Worm (Caenorhabditis elegans) whole organism, L4 larva: ENCODE measurements around the gene K11G12.6.

Experiments used
- F10B5.3 ChIP-seq: sonication (generic microtip); optimal IDR thresholded peaks from 2 replicates; lab custom pipeline; 2016; ENCODE audit warnings: mild to moderate bottlenecking, missing genetic modification characterization, missing compliant biosample characterization
- F26F4.8 ChIP-seq: fragments of 200-800 bp; sonication (Bioruptor generic); conservative IDR thresholded peaks from 2 replicates; pipeline ENCODE4 v1.3.6; 2022; ENCODE audit warnings: missing genetic modification characterization, missing compliant biosample characterization
- F37D6.2 ChIP-seq: sonication (generic microtip); optimal IDR thresholded peaks from 2 replicates; lab custom pipeline; 2016; ENCODE audit warnings: mild to moderate bottlenecking, missing genetic modification characterization, missing compliant biosample characterization
- R02D3.7 ChIP-seq: fragments of 150-350 bp; sonication (generic microtip); optimal IDR thresholded peaks from 3 replicates; lab custom pipeline; 2014; ENCODE audit warnings: missing biosample characterization, missing genetic modification characterization
- Y105C5A.15 ChIP-seq: fragments of 200-800 bp; sonication (Bioruptor generic); IDR thresholded peaks from 2 replicates; pipeline ENCODE4 v1.3.6; 2022; ENCODE audit warnings: missing genetic modification characterization, missing compliant biosample characterization
- ZK546.5 ChIP-seq, 2 experiments: sonication (generic microtip); optimal IDR thresholded peaks; 2 replicates each; lab custom pipeline; 2017; ENCODE audit warnings: missing biosample characterization in 2 of 2, missing genetic modification characterization in 2 of 2
- aha-1 ChIP-seq: fragments of 150-350 bp; peaks from one replicate; lab custom pipeline; 2014; ENCODE audit warnings: missing biosample characterization, missing genetic modification characterization
- attf-4 ChIP-seq: sonication (generic microtip); optimal IDR thresholded peaks from 3 replicates; lab custom pipeline; 2017; ENCODE audit warnings: missing biosample characterization, missing genetic modification characterization
- ceh-32 ChIP-seq: sonication (generic microtip); optimal IDR thresholded peaks from 2 replicates; lab custom pipeline; 2016; ENCODE audit warnings: mild to moderate bottlenecking, missing genetic modification characterization, missing compliant biosample characterization; ENCODE audit not compliant: poor library complexity
- ces-1 ChIP-seq: fragments of 150-350 bp; sonication (generic microtip); optimal IDR thresholded peaks from 4 replicates; lab custom pipeline; 2014; ENCODE audit warnings: missing biosample characterization, missing genetic modification reagents, missing genetic modification characterization
- cey-2 ChIP-seq: sonication (generic microtip); optimal IDR thresholded peaks from 3 replicates; lab custom pipeline; 2017; ENCODE audit warnings: missing genetic modification characterization, mild to moderate bottlenecking, missing compliant biosample characterization, antibody characterized with exemption, borderline replicate concordance; ENCODE audit not compliant: insufficient read depth
- ctbp-1 ChIP-seq: fragments of 200-800 bp; sonication (Bioruptor generic); IDR thresholded peaks from 2 replicates; pipeline ENCODE4 v1.3.6; 2022; ENCODE audit warnings: missing genetic modification reagents, missing genetic modification characterization, missing compliant biosample characterization
- daf-12 ChIP-seq: fragments of 150-350 bp; optimal IDR thresholded peaks from 2 replicates; lab custom pipeline; 2014; ENCODE audit warnings: missing biosample characterization, missing genetic modification reagents, missing genetic modification characterization
- daf-19 ChIP-seq: fragments of 200-800 bp; sonication (Bioruptor generic); conservative IDR thresholded peaks from 2 replicates; pipeline ENCODE4 v1.3.6; 2022; ENCODE audit warnings: missing genetic modification characterization, missing compliant biosample characterization
- daf-8 ChIP-seq: fragments of 200-800 bp; sonication (Bioruptor generic); IDR thresholded peaks from 2 replicates; pipeline ENCODE4 v1.3.6; 2022; ENCODE audit warnings: missing genetic modification characterization, missing compliant biosample characterization
- dmd-6 ChIP-seq: fragments of 200-800 bp; sonication (Bioruptor generic); IDR thresholded peaks from 2 replicates; pipeline ENCODE4 v1.3.6; 2022; ENCODE audit warnings: missing genetic modification reagents, missing genetic modification characterization, missing compliant biosample characterization
- dmd-8 ChIP-seq: fragments of 200-800 bp; sonication (Bioruptor generic); IDR thresholded peaks from 2 replicates; pipeline ENCODE4 v1.3.6; 2022; ENCODE audit warnings: missing genetic modification characterization, missing compliant biosample characterization
- dpl-1 ChIP-seq: fragments of 150-350 bp; optimal IDR thresholded peaks from 2 replicates; lab custom pipeline; 2014; ENCODE audit warnings: missing biosample characterization, missing genetic modification reagents, missing genetic modification characterization
- egl-27 ChIP-seq: sonication (generic microtip); optimal IDR thresholded peaks from 3 replicates; lab custom pipeline; 2017; ENCODE audit warnings: missing biosample characterization, missing genetic modification reagents, missing genetic modification characterization
- fos-1 ChIP-seq: fragments of 150-350 bp; optimal IDR thresholded peaks from 2 replicates; lab custom pipeline; 2014; ENCODE audit warnings: missing biosample characterization, missing genetic modification characterization
- hmg-1.1 ChIP-seq: fragments of 200-800 bp; sonication (Bioruptor generic); IDR thresholded peaks from 2 replicates; pipeline ENCODE4 v1.3.6; 2022; ENCODE audit warnings: missing genetic modification reagents, missing genetic modification characterization, missing compliant biosample characterization
- jun-1 ChIP-seq: fragments of 150-350 bp; optimal IDR thresholded peaks from 2 replicates; lab custom pipeline; 2014; ENCODE audit warnings: missing biosample characterization, missing genetic modification reagents, missing genetic modification characterization
- lin-15B ChIP-seq: fragments of 150-350 bp; sonication (generic microtip); optimal IDR thresholded peaks from 3 replicates; lab custom pipeline; 2014; ENCODE audit warnings: missing biosample characterization, missing genetic modification characterization
- lsy-2 ChIP-seq, 2 experiments: fragments of 150-350 bp in 1 of 2; sonication (generic microtip) in 1 of 2; optimal IDR thresholded peaks; 2 replicates each; lab custom pipeline; 2014 to 2017; ENCODE audit warnings: missing biosample characterization in 2 of 2, missing genetic modification characterization in 2 of 2
- madf-5 ChIP-seq, 2 experiments: fragments of 200-800 bp; sonication (Bioruptor generic); IDR thresholded peaks; 2 replicates each; pipeline ENCODE4 v1.3.6; 2022; ENCODE audit warnings: missing compliant biosample characterization in 2 of 2, missing genetic modification characterization in 2 of 2
- madf-9 ChIP-seq: fragments of 200-800 bp; sonication (Bioruptor generic); conservative IDR thresholded peaks from 2 replicates; pipeline ENCODE4 v1.3.6; 2022; ENCODE audit warnings: missing genetic modification reagents, missing genetic modification characterization, missing compliant biosample characterization
- mdl-1 ChIP-seq, 2 experiments: fragments of 150-350 bp in 1 of 2; sonication (generic microtip) in 1 of 2; optimal IDR thresholded peaks; 2 replicates each; lab custom pipeline; 2014 to 2017; ENCODE audit warnings: missing biosample characterization in 2 of 2, missing genetic modification characterization in 2 of 2
- mdt-29 ChIP-seq: fragments of 200-800 bp; sonication (Bioruptor generic); IDR thresholded peaks from 2 replicates; pipeline ENCODE4 v1.3.6; 2022; ENCODE audit warnings: missing genetic modification reagents, missing genetic modification characterization, missing compliant biosample characterization
- mep-1 ChIP-seq: fragments of 150-350 bp; sonication (generic microtip); optimal IDR thresholded peaks from 3 replicates; lab custom pipeline; 2014; ENCODE audit warnings: missing biosample characterization, missing genetic modification characterization
- mes-2 ChIP-seq: sonication (generic microtip); optimal IDR thresholded peaks from 2 replicates; lab custom pipeline; 2016; ENCODE audit warnings: missing genotype, mild to moderate bottlenecking, missing genetic modification characterization, missing compliant biosample characterization; ENCODE audit not compliant: poor library complexity, severe bottlenecking
- mxl-2 ChIP-seq: fragments of 200-800 bp; sonication (Bioruptor generic); conservative IDR thresholded peaks from 2 replicates; pipeline ENCODE4 v1.3.6; 2022; ENCODE audit warnings: missing genetic modification reagents, missing genetic modification characterization, missing compliant biosample characterization
- mxl-3 ChIP-seq: fragments of 200-800 bp; sonication (Bioruptor generic); optimal IDR thresholded peaks from 2 replicates; lab custom pipeline; 2018; ENCODE audit warnings: mild to moderate bottlenecking, missing genetic modification characterization, missing compliant biosample characterization
- nhr-10 ChIP-seq: fragments of 150-350 bp; optimal IDR thresholded peaks from 2 replicates; lab custom pipeline; 2014; ENCODE audit warnings: missing biosample characterization, missing genetic modification characterization
- nhr-11 ChIP-seq: fragments of 150-350 bp; optimal IDR thresholded peaks from 2 replicates; lab custom pipeline; 2014; ENCODE audit warnings: missing biosample characterization, missing genetic modification characterization
- nhr-111 ChIP-seq: fragments of 200-800 bp; sonication (Bioruptor generic); optimal IDR thresholded peaks from 2 replicates; lab custom pipeline; 2018; ENCODE audit warnings: mild to moderate bottlenecking, missing genetic modification characterization, missing compliant biosample characterization
- nhr-25 ChIP-seq: sonication (generic microtip); optimal IDR thresholded peaks from 2 replicates; lab custom pipeline; 2017; ENCODE audit warnings: missing genetic modification characterization, mild to moderate bottlenecking, missing compliant biosample characterization, antibody characterized with exemption, moderate library complexity, borderline replicate concordance; ENCODE audit not compliant: insufficient read depth
- nhr-48 ChIP-seq: sonication (generic microtip); optimal IDR thresholded peaks from 2 replicates; lab custom pipeline; 2016; ENCODE audit warnings: mild to moderate bottlenecking, missing genetic modification characterization, missing compliant biosample characterization
- nhr-76 ChIP-seq: fragments of 150-350 bp; optimal IDR thresholded peaks from 2 replicates; lab custom pipeline; 2014; ENCODE audit warnings: missing biosample characterization, missing genetic modification characterization
- pqm-1 ChIP-seq: sonication (generic microtip); optimal IDR thresholded peaks from 2 replicates; lab custom pipeline; 2017; ENCODE audit warnings: missing biosample characterization, missing genetic modification characterization
- saeg-2 ChIP-seq: fragments of 200-800 bp; sonication (Bioruptor generic); IDR thresholded peaks from 2 replicates; pipeline ENCODE4 v1.3.6; 2022; ENCODE audit warnings: missing genetic modification reagents, missing genetic modification characterization, missing compliant biosample characterization
- sdz-12 ChIP-seq: fragments of 200-800 bp; sonication (Bioruptor generic); optimal IDR thresholded peaks from 2 replicates; lab custom pipeline; 2018; ENCODE audit warnings: mild to moderate bottlenecking, missing genetic modification characterization, missing compliant biosample characterization
- set-16 ChIP-seq: fragments of 200-800 bp; sonication (Bioruptor generic); IDR thresholded peaks from 2 replicates; pipeline ENCODE4 v1.3.6; 2022; ENCODE audit warnings: missing genetic modification reagents, missing genetic modification characterization, missing compliant biosample characterization
- skn-1 ChIP-seq: fragments of 150-350 bp; optimal IDR thresholded peaks from 2 replicates; lab custom pipeline; 2014; ENCODE audit warnings: missing biosample characterization, missing genetic modification characterization
- snpc-1.2 ChIP-seq: fragments of 200-800 bp; sonication (Bioruptor generic); IDR thresholded peaks from 2 replicates; pipeline ENCODE4 v1.3.6; 2022; ENCODE audit warnings: missing genetic modification reagents, missing genetic modification characterization, missing compliant biosample characterization
- snpc-4 ChIP-seq: fragments of 150-350 bp; optimal IDR thresholded peaks from 2 replicates; lab custom pipeline; 2014; ENCODE audit warnings: missing biosample characterization, missing genetic modification characterization
- spr-3 ChIP-seq: fragments of 200-800 bp; sonication (Bioruptor generic); optimal IDR thresholded peaks from 2 replicates; lab custom pipeline; 2018; ENCODE audit warnings: mild to moderate bottlenecking, missing genetic modification characterization, missing compliant biosample characterization
- tra-1 ChIP-seq: fragments of 200-800 bp; sonication (Bioruptor generic); IDR thresholded peaks from 2 replicates; pipeline ENCODE4 v1.3.6; 2022; ENCODE audit warnings: missing genetic modification reagents, missing genetic modification characterization, missing compliant biosample characterization
- unc-62 ChIP-seq, 3 experiments: fragments of 150-350 bp in 1 of 3; sonication (generic microtip); optimal IDR thresholded peaks in 2 of 3; peaks in 1 of 3; 1 replicate in 1 of 3; 2 replicates in 2 of 3; lab custom pipeline; 2014 to 2017; ENCODE audit warnings: missing biosample characterization in 3 of 3, missing genetic modification characterization in 3 of 3, missing genetic modification reagents in 3 of 3, missing genotype in 1 of 3
- vab-7 ChIP-seq: fragments of 200-800 bp; sonication (Bioruptor generic); IDR thresholded peaks from 2 replicates; pipeline ENCODE4 v1.3.6; 2022; ENCODE audit warnings: missing genetic modification reagents, missing genetic modification characterization, missing compliant biosample characterization
- zfp-3 ChIP-seq: fragments of 200-800 bp; sonication (Bioruptor generic); conservative IDR thresholded peaks from 2 replicates; pipeline ENCODE4 v1.3.6; 2022; ENCODE audit warnings: missing genetic modification reagents, missing genetic modification characterization, missing compliant biosample characterization

K11G12.6 gene

DNA sequence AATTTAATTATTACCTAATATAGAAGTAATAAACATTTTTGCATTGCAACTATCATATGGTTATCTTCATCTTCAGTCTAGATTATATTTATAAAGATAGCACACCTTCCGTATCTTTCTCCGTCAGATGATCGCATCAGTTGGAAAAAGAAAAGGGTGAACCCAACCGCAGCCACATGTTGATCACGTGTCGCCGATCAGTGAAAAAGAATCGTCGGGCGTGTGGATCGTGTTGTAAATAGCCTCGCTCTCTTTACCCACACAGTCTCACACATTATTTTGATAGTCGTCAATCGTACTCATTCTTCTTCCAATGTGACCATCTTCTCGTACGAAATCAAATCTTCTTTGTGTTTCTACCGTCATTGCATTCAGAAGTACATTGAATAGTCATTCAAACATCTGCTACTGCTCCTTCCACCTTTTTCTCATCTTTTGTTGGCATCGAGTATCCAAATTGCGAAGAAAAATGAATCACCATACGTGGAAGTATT, 14.4 kb upstream of the K11G12.6 start (continued):
- TF ChIP-seq dmd-8 (GFP tag; lab: Robert Waterston, UW) (no peak), mes-2 (peak; percentile 39), snpc-4 (tag; lab: Kevin White, UChicago) (no peak), jun-1 (tag; lab: Kevin White, UChicago) (peak; percentile 68), zfp-3 (GFP tag; lab: Robert Waterston, UW) (peak; percentile 95), spr-3 (GFP tag; lab: Kevin White, UChicago) (no peak), mxl-3 (GFP tag; lab: Kevin White, UChicago) (peak; percentile 98), nhr-11 (tag; lab: Kevin White, UChicago) (peak; percentile 84), R02D3.7 (tag; lab: Kevin White, UChicago) (no peak), ceh-32 (tag; lab: Kevin White, UChicago) (peak; percentile 9), mdt-29 (peak; percentile 77), fos-1 (tag; lab: Kevin White, UChicago) (peak; percentile 76), dmd-6 (GFP tag; lab: Robert Waterston, UW) (peak; percentile 97), F37D6.2 (tag; lab: Kevin White, UChicago) (no peak), daf-8 (GFP tag; lab: Robert Waterston, UW) (no peak), egl-27 (tag; lab: Kevin White, UChicago) (no peak), set-16 (peak; percentile 44; the same call in 1 of the 2 replicates), nhr-48 (tag; lab: Kevin White, UChicago) (peak; percentile 99), nhr-10 (tag; lab: Kevin White, UChicago) (peak; percentile 83), daf-19 (GFP tag; lab: Robert Waterston, UW) (peak; percentile 61; the same call in 1 of the 2 replicates), skn-1 (tag; lab: Kevin White, UChicago) (no peak), ctbp-1 (GFP tag; lab: Robert Waterston, UW) (peak; percentile 47; the same call in 1 of the 2 replicates), F10B5.3 (tag; lab: Kevin White, UChicago) (peak; percentile 57), sdz-12 (peak; percentile 40), F26F4.8 (GFP tag; lab: Robert Waterston, UW) (no peak), aha-1 (tag; lab: Kevin White, UChicago) (peak; percentile 99), attf-4 (tag; lab: Kevin White, UChicago) (no peak), madf-9 (peak; percentile 69), nhr-76 (tag; lab: Kevin White, UChicago) (peak; percentile 71), mdl-1 (tag; optimal IDR thresholded peaks at IDR 0.05; lab: Kevin White, UChicago) (peak in 1 of 2 experiments; percentile 100), lin-15B (tag; lab: Kevin White, UChicago) (no peak), madf-5 (GFP tag; IDR thresholded peaks at IDR 0.05; lab: Robert Waterston, UW) (0 out of 4 replicates have a peak, but pooled peaks have one; percentile 1 to 53), cey-2 (tag; lab: Kevin White, UChicago) (peak; percentile 93), pqm-1 (tag; lab: Kevin White, UChicago) (peak; percentile 60), unc-62 (GFP tag; optimal IDR thresholded peaks at IDR 0.05 in 1 of 2; lab: Kevin White, UChicago) (peak in 1 of 2 experiments; percentile 99), unc-62 (tag; optimal IDR thresholded peaks at IDR 0.05; lab: Kevin White, UChicago) (no peak), snpc-1.2 (GFP tag; lab: Robert Waterston, UW) (no peak), daf-12 (tag; lab: Kevin White, UChicago) (no peak), mep-1 (tag; lab: Kevin White, UChicago) (peak; percentile 97), hmg-1.1 (GFP tag; lab: Robert Waterston, UW) (peak; percentile 45), tra-1 (peak; percentile 97), vab-7 (GFP tag; lab: Robert Waterston, UW) (no peak), nhr-25 (tag; lab: Kevin White, UChicago) (peak; percentile 94), mxl-2 (GFP tag; lab: Robert Waterston, UW) (peak; percentile 98), nhr-111 (no peak), ces-1 (GFP tag; lab: Kevin White, UChicago) (no peak), lsy-2 (tag; optimal IDR thresholded peaks at IDR 0.05; lab: Kevin White, UChicago) (peak; percentile 61 to 88), saeg-2 (GFP tag; lab: Robert Waterston, UW) (peak; percentile 91), Y105C5A.15 (GFP tag; lab: Robert Waterston, UW) (0 out of 2 replicates have a peak, but pooled peaks have one; percentile 5), ZK546.5 (tag; optimal IDR thresholded peaks at IDR 0.05; lab: Kevin White, UChicago) (no peak), dpl-1 (GFP tag; lab: Kevin White, UChicago) (peak; percentile 56)
